Worm (Caenorhabditis elegans) whole organism, mixed stage, embryonic: ENCODE measurements around the gene F44D12.16.

Experiments
- M03D4.4 ChIP-seq: sonication (generic microtip); optimal IDR thresholded peaks from 2 replicates; lab custom pipeline; 2017; ENCODE audit warnings: mild to moderate bottlenecking, missing genetic modification characterization, missing compliant biosample characterization
- bed-3 ChIP-seq: fragments of 200-800 bp; sonication (Bioruptor generic); optimal IDR thresholded peaks from 3 replicates; lab custom pipeline; 2018; ENCODE audit warnings: mild to moderate bottlenecking, missing genetic modification characterization, moderate library complexity, missing compliant biosample characterization
- blmp-1 ChIP-seq: fragments of 150-350 bp; optimal IDR thresholded peaks from 2 replicates; lab custom pipeline; 2014; ENCODE audit warnings: missing biosample characterization, missing genetic modification characterization
- ceh-39 ChIP-seq: fragments of 150-350 bp; optimal IDR thresholded peaks from 2 replicates; lab custom pipeline; 2014; ENCODE audit warnings: missing biosample characterization, missing genetic modification characterization
- ceh-43 ChIP-seq: fragments of 200-800 bp; sonication (Bioruptor generic); optimal IDR thresholded peaks from 2 replicates; lab custom pipeline; 2018; ENCODE audit warnings: mild to moderate bottlenecking, missing genetic modification characterization, moderate library complexity, missing compliant biosample characterization
- ceh-83 ChIP-seq: fragments of 200-800 bp; sonication (Bioruptor generic); optimal IDR thresholded peaks from 2 replicates; lab custom pipeline; 2018; ENCODE audit warnings: mild to moderate bottlenecking, missing genetic modification characterization, missing compliant biosample characterization
- ces-1 ChIP-seq: fragments of 150-350 bp; optimal IDR thresholded peaks from 2 replicates; lab custom pipeline; 2014; ENCODE audit warnings: missing biosample characterization, missing genetic modification reagents, missing genetic modification characterization
- cnd-1 ChIP-seq: fragments of 200-800 bp; sonication (Bioruptor generic); optimal IDR thresholded peaks from 2 replicates; lab custom pipeline; 2018; ENCODE audit warnings: mild to moderate bottlenecking, missing genetic modification characterization, missing compliant biosample characterization
- elt-1 ChIP-seq: sonication (generic microtip); optimal IDR thresholded peaks from 2 replicates; lab custom pipeline; 2017; ENCODE audit warnings: missing genetic modification characterization, mild to moderate bottlenecking, missing compliant biosample characterization, antibody characterized with exemption, moderate library complexity, borderline replicate concordance; ENCODE audit not compliant: insufficient read depth
- elt-3 ChIP-seq: fragments of 150-350 bp; optimal IDR thresholded peaks from 2 replicates; lab custom pipeline; 2014; ENCODE audit warnings: missing biosample characterization, missing genetic modification characterization
- flh-1 ChIP-seq: fragments of 200-800 bp; sonication (Bioruptor generic); optimal IDR thresholded peaks from 2 replicates; lab custom pipeline; 2018; ENCODE audit warnings: mild to moderate bottlenecking, missing genetic modification characterization, moderate library complexity, missing compliant biosample characterization
- ham-2 ChIP-seq: fragments of 200-800 bp; sonication (Bioruptor generic); optimal IDR thresholded peaks from 2 replicates; lab custom pipeline; 2018; ENCODE audit warnings: mild to moderate bottlenecking, missing genetic modification characterization, missing compliant biosample characterization
- hlh-1 ChIP-seq: fragments of 150-350 bp; optimal IDR thresholded peaks from 2 replicates; lab custom pipeline; 2014; ENCODE audit warnings: missing biosample characterization, missing genetic modification reagents, missing genetic modification characterization
- lin-13 ChIP-seq: fragments of 150-350 bp; optimal IDR thresholded peaks from 2 replicates; lab custom pipeline; 2014; ENCODE audit warnings: missing biosample characterization, missing genetic modification characterization
- lin-32 ChIP-seq: fragments of 200-800 bp; sonication (Bioruptor generic); optimal IDR thresholded peaks from 2 replicates; lab custom pipeline; 2018; ENCODE audit warnings: mild to moderate bottlenecking, missing genetic modification characterization, missing compliant biosample characterization
- lsy-2 ChIP-seq: fragments of 150-350 bp; optimal IDR thresholded peaks from 2 replicates; lab custom pipeline; 2014; ENCODE audit warnings: missing biosample characterization, missing genetic modification characterization
- mab-5 ChIP-seq: fragments of 150-350 bp; optimal IDR thresholded peaks from 2 replicates; lab custom pipeline; 2014; ENCODE audit warnings: missing biosample characterization, missing genetic modification characterization
- mep-1 ChIP-seq: fragments of 150-350 bp; optimal IDR thresholded peaks from 2 replicates; lab custom pipeline; 2017; ENCODE audit warnings: missing biosample characterization, missing genetic modification reagents, missing genetic modification characterization, inconsistent platforms
- mls-2 ChIP-seq: sonication (generic microtip); optimal IDR thresholded peaks from 2 replicates; lab custom pipeline; 2016; ENCODE audit warnings: mild to moderate bottlenecking, missing genetic modification characterization, moderate library complexity, missing compliant biosample characterization
- nhr-12 ChIP-seq: fragments of 150-350 bp; optimal IDR thresholded peaks from 2 replicates; lab custom pipeline; 2014; ENCODE audit warnings: missing biosample characterization, missing genetic modification characterization
- nhr-2 ChIP-seq: fragments of 150-350 bp; optimal IDR thresholded peaks from 2 replicates; lab custom pipeline; 2014; ENCODE audit warnings: missing biosample characterization, missing genetic modification characterization
- nhr-237 ChIP-seq: fragments of 150-350 bp; optimal IDR thresholded peaks from 2 replicates; lab custom pipeline; 2014; ENCODE audit warnings: missing biosample characterization, missing genetic modification characterization
- nhr-28 ChIP-seq: fragments of 150-350 bp; optimal IDR thresholded peaks from 2 replicates; lab custom pipeline; 2014; ENCODE audit warnings: missing biosample characterization, missing genetic modification characterization
- nhr-76 ChIP-seq: sonication (generic microtip); optimal IDR thresholded peaks from 2 replicates; lab custom pipeline; 2017; ENCODE audit warnings: missing biosample characterization, missing genetic modification characterization
- pha-4 ChIP-seq: fragments of 150-350 bp; optimal IDR thresholded peaks from 2 replicates; lab custom pipeline; 2018; ENCODE audit warnings: missing biosample characterization, missing genetic modification reagents, missing genetic modification characterization
- sem-2 ChIP-seq: fragments of 200-800 bp; sonication (Bioruptor generic); optimal IDR thresholded peaks from 2 replicates; lab custom pipeline; 2018; ENCODE audit warnings: mild to moderate bottlenecking, missing genetic modification characterization, missing compliant biosample characterization
- snpc-4 ChIP-seq: fragments of 150-350 bp; optimal IDR thresholded peaks from 2 replicates; lab custom pipeline; 2014; ENCODE audit warnings: missing biosample characterization, missing genetic modification characterization
- sptf-1 ChIP-seq: sonication (generic microtip); optimal IDR thresholded peaks from 2 replicates; lab custom pipeline; 2017; ENCODE audit warnings: mild to moderate bottlenecking, missing genetic modification characterization, moderate library complexity, missing compliant biosample characterization
- tbx-8 ChIP-seq: fragments of 200-800 bp; sonication (Bioruptor generic); optimal IDR thresholded peaks from 2 replicates; lab custom pipeline; 2018; ENCODE audit warnings: mild to moderate bottlenecking, missing genetic modification characterization, moderate library complexity, missing compliant biosample characterization
- unc-120 ChIP-seq: sonication (generic microtip); optimal IDR thresholded peaks from 2 replicates; lab custom pipeline; 2017; ENCODE audit warnings: missing genetic modification characterization, missing compliant biosample characterization; ENCODE audit not compliant: poor library complexity, severe bottlenecking
- unc-39 ChIP-seq: fragments of 150-350 bp; optimal IDR thresholded peaks from 2 replicates; lab custom pipeline; 2014; ENCODE audit warnings: missing biosample characterization, missing genetic modification characterization
- unc-62 ChIP-seq: fragments of 150-350 bp; optimal IDR thresholded peaks from 2 replicates; lab custom pipeline; 2014; ENCODE audit warnings: missing biosample characterization, missing genetic modification reagents, missing genetic modification characterization
- zip-8 ChIP-seq: fragments of 150-350 bp; optimal IDR thresholded peaks from 2 replicates; lab custom pipeline; 2014; ENCODE audit warnings: missing biosample characterization, missing genetic modification characterization
- ztf-11 ChIP-seq: fragments of 150-350 bp; optimal IDR thresholded peaks from 2 replicates; lab custom pipeline; 2014; ENCODE audit warnings: missing biosample characterization, missing genetic modification characterization

The F44D12.16 gene

ce11 chrIV:10009536-10009935 is 19.3 kb upstream of the F44D12.16 start, which contains the start of gene magu-4:
magu-4 (plus strand) TSS chrIV:10009753.
- TF ChIP-seq nhr-76 (tag; lab: Kevin White, UChicago) (no peak), flh-1 (no peak), lin-13 (tag; lab: Kevin White, UChicago) (no peak), mls-2 (no peak), nhr-12 (no peak), nhr-2 (tag; lab: Kevin White, UChicago) (no peak), cnd-1 (tag; lab: Kevin White, UChicago) (no peak), sptf-1 (no peak), hlh-1 (no peak), nhr-28 (tag; lab: Kevin White, UChicago) (no peak), ceh-83 (GFP tag; lab: Kevin White, UChicago) (no peak), nhr-237 (no peak), unc-120 (no peak), ceh-43 (no peak)

ce11 chrIV:10016977-10017376 is 11.9 kb upstream of the F44D12.16 start, which contains the start of gene ent-7:
ent-7 (plus strand) TSS chrIV:10017277.
- TF ChIP-seq zip-8 = no peak

- no peak for TF ChIP-seq lin-13 (tag; lab: Kevin White, UChicago)
- no peak for TF ChIP-seq ceh-83 (GFP tag; lab: Kevin White, UChicago)
- TF ChIP-seq tbx-8 (GFP tag; lab: Kevin White, UChicago) = no peak
- no peak for TF ChIP-seq unc-39 (tag; lab: Kevin White, UChicago)
- TF ChIP-seq mls-2 = no peak
- no peak for TF ChIP-seq unc-62 (GFP tag; lab: Kevin White, UChicago)
- TF ChIP-seq lsy-2 (tag; lab: Kevin White, UChicago) = no peak
- TF ChIP-seq ztf-11 (tag; lab: Kevin White, UChicago) = no peak
- no peak for TF ChIP-seq nhr-28 (tag; lab: Kevin White, UChicago)
- no peak for TF ChIP-seq ces-1 (GFP tag; lab: Kevin White, UChicago)
- no peak for TF ChIP-seq elt-1 (tag; lab: Kevin White, UChicago)
- no peak for TF ChIP-seq ceh-39 (tag; lab: Kevin White, UChicago)
- no peak for TF ChIP-seq nhr-76 (tag; lab: Kevin White, UChicago)
- TF ChIP-seq cnd-1 (tag; lab: Kevin White, UChicago) = no peak
Measured at ce11 chrIV:10017633-10018032, 11.2 kb upstream of the F44D12.16 start, which contains the start of gene F44D12.2. F44D12.2 (minus strand) TSS chrIV:10017733.

- TF ChIP-seq M03D4.4 (tag; lab: Kevin White, UChicago) (no peak), mab-5 (tag; lab: Kevin White, UChicago) (no peak), flh-1 (no peak), cnd-1 (tag; lab: Kevin White, UChicago) (no peak), unc-120 (no peak), tbx-8 (GFP tag; lab: Kevin White, UChicago) (no peak), sptf-1 (no peak), nhr-12 (no peak), elt-3 (tag; lab: Kevin White, UChicago) (no peak), lsy-2 (tag; lab: Kevin White, UChicago) (no peak), nhr-28 (tag; lab: Kevin White, UChicago) (no peak), sem-2 (GFP tag; lab: Kevin White, UChicago) (no peak), nhr-237 (no peak), pha-4 (tag; lab: Kevin White, UChicago) (no peak), snpc-4 (tag; lab: Kevin White, UChicago) (no peak), lin-32 (no peak), nhr-2 (tag; lab: Kevin White, UChicago) (no peak)
- TF ChIP-seq, all 35 proteins: peak for 0
Measured at ce11 chrIV:10021283-10021682, 7.6 kb upstream of the F44D12.16 start, which contains the start of gene F44D12.19. F44D12.19 (plus strand) TSS chrIV:10021583.

ce11 chrIV:10022991-10023390 is 5.9 kb upstream of the F44D12.16 start, which contains the start of gene F44D12.8:
F44D12.8 (plus strand) TSS chrIV:10023291.
- TF ChIP-seq elt-1 (tag; lab: Kevin White, UChicago) (no peak), tbx-8 (GFP tag; lab: Kevin White, UChicago) (no peak), pha-4 (tag; lab: Kevin White, UChicago) (no peak), mls-2 (no peak), unc-120 (no peak), sptf-1 (no peak), blmp-1 (no peak), ztf-11 (tag; lab: Kevin White, UChicago) (no peak), sem-2 (GFP tag; lab: Kevin White, UChicago) (no peak), bed-3 (GFP tag; lab: Kevin White, UChicago) (no peak), mep-1 (tag; lab: Kevin White, UChicago) (no peak), nhr-76 (tag; lab: Kevin White, UChicago) (no peak), lsy-2 (tag; lab: Kevin White, UChicago) (no peak), ham-2 (GFP tag; lab: Kevin White, UChicago) (no peak), ceh-43 (no peak), ces-1 (GFP tag; lab: Kevin White, UChicago) (no peak), elt-3 (tag; lab: Kevin White, UChicago) (no peak), lin-13 (tag; lab: Kevin White, UChicago) (no peak)
